Worm (Caenorhabditis elegans) whole organism, early embryonic: Measurements from ENCODE around the gene C16D9.4.

ENCODE experiments used
- B0310.2 ChIP-seq: sonication (generic microtip); optimal IDR thresholded peaks from 2 replicates; lab custom pipeline; 2016; ENCODE audit warnings: mild to moderate bottlenecking, missing genetic modification characterization, missing compliant biosample characterization
- F13C5.2 ChIP-seq: sonication (generic microtip); optimal IDR thresholded peaks from 2 replicates; lab custom pipeline; 2017; ENCODE audit warnings: mild to moderate bottlenecking, missing genetic modification characterization, inconsistent platforms, missing compliant biosample characterization
- aly-1 ChIP-seq: sonication (generic microtip); optimal IDR thresholded peaks from 2 replicates; lab custom pipeline; 2016; ENCODE audit warnings: missing genetic modification characterization, missing compliant biosample characterization
- ama-1 ChIP-seq: fragments of 150-350 bp; optimal IDR thresholded peaks from 2 replicates; lab custom pipeline; 2014
- ceh-13 ChIP-seq: fragments of 200-800 bp; sonication (Bioruptor generic); optimal IDR thresholded peaks from 2 replicates; lab custom pipeline; 2018; ENCODE audit warnings: mild to moderate bottlenecking, missing genetic modification characterization, missing compliant biosample characterization
- ceh-36 ChIP-seq: sonication (generic microtip); optimal IDR thresholded peaks from 2 replicates; lab custom pipeline; 2016; ENCODE audit warnings: missing genetic modification characterization, inconsistent platforms, missing compliant biosample characterization
- ets-7 ChIP-seq: sonication (generic microtip); optimal IDR thresholded peaks from 2 replicates; lab custom pipeline; 2016; ENCODE audit warnings: missing genotype, missing genetic modification characterization, missing compliant biosample characterization
- flt-1 ChIP-seq: fragments of 200-800 bp; sonication (Bioruptor generic); IDR thresholded peaks from 2 replicates; pipeline ENCODE4 v1.3.6; 2022; ENCODE audit warnings: missing genetic modification characterization, missing compliant biosample characterization
- hmg-4 ChIP-seq: fragments of 200-800 bp; sonication (Bioruptor generic); optimal IDR thresholded peaks from 2 replicates; lab custom pipeline; 2018; ENCODE audit warnings: mild to moderate bottlenecking, missing genetic modification characterization, missing compliant biosample characterization
- hnd-1 ChIP-seq: sonication (generic microtip); optimal IDR thresholded peaks from 2 replicates; lab custom pipeline; 2016; ENCODE audit warnings: missing genetic modification characterization, missing compliant biosample characterization
- pes-1 ChIP-seq: fragments of 200-800 bp; sonication (Bioruptor generic); IDR thresholded peaks from 2 replicates; pipeline ENCODE4 v1.3.6; 2022; ENCODE audit warnings: missing genetic modification reagents, missing genetic modification characterization, missing compliant biosample characterization
- scrt-1 ChIP-seq: fragments of 200-800 bp; sonication (Bioruptor generic); IDR thresholded peaks from 2 replicates; pipeline ENCODE4 v1.3.6; 2022; ENCODE audit warnings: missing genetic modification characterization, missing compliant biosample characterization
- sea-1 ChIP-seq: fragments of 200-800 bp; sonication (Bioruptor generic); conservative IDR thresholded peaks from 2 replicates; pipeline ENCODE4 v1.3.6; 2022; ENCODE audit warnings: missing genetic modification characterization, missing compliant biosample characterization
- tbx-11 ChIP-seq: fragments of 200-800 bp; sonication (Bioruptor generic); IDR thresholded peaks from 2 replicates; pipeline ENCODE4 v1.3.6; 2022; ENCODE audit warnings: missing genetic modification characterization, missing compliant biosample characterization
- tbx-37 ChIP-seq: fragments of 200-800 bp; sonication (Bioruptor generic); conservative IDR thresholded peaks from 2 replicates; pipeline ENCODE4 v1.3.6; 2022; ENCODE audit warnings: missing genetic modification reagents, missing genetic modification characterization, missing compliant biosample characterization
- tra-4 ChIP-seq: sonication (generic microtip); optimal IDR thresholded peaks from 2 replicates; lab custom pipeline; 2017; ENCODE audit warnings: missing genetic modification characterization, missing compliant biosample characterization

Gene C16D9.4

ce11 chrV:8242798-8243197, at the start of gene C16D9.4:
TSS of gene C16D9.4 (minus strand) at chrV:8242898.
- TF ChIP-seq pes-1 = no peak
- TF ChIP-seq hnd-1 = no peak
- no peak for TF ChIP-seq hmg-4 (GFP tag; lab: Kevin White, UChicago)
- TF ChIP-seq tbx-37 (GFP tag; lab: Robert Waterston, UW) = no peak
- no peak for TF ChIP-seq sea-1 (GFP tag; lab: Robert Waterston, UW)

- no peak for TF ChIP-seq ets-7
- TF ChIP-seq tra-4 (tag; lab: Kevin White, UChicago) = no peak
Observed at ce11 chrV:8291764-8292163, 49.1 kb upstream of the C16D9.4 start, which contains the start of gene srg-33. TSS of gene srg-33 (plus strand) at chrV:8292064.

ce11 chrV:8288125-8288806, 45.6 kb upstream of the C16D9.4 start:
- TF ChIP-seq aly-1 (tag; lab: Kevin White, UChicago) = no peak
- no peak for TF ChIP-seq scrt-1 (GFP tag; lab: Robert Waterston, UW)
- TF ChIP-seq flt-1 (GFP tag; lab: Robert Waterston, UW) = no peak
- no peak for TF ChIP-seq ama-1 (lab: Kevin White, UChicago)
- no peak for TF ChIP-seq hnd-1
- TF ChIP-seq tbx-11 (GFP tag; lab: Robert Waterston, UW) = no peak
- TF ChIP-seq hmg-4 (GFP tag; lab: Kevin White, UChicago) = no peak
- no peak for TF ChIP-seq tbx-37 (GFP tag; lab: Robert Waterston, UW)
- TF ChIP-seq ceh-36 (tag; lab: Kevin White, UChicago) = no peak
- no peak for TF ChIP-seq B0310.2
- TF ChIP-seq pes-1 = no peak
- TF ChIP-seq ceh-13 (GFP tag; lab: Kevin White, UChicago) = no peak

ce11 chrV:8285455-8285854, 42.8 kb upstream of the C16D9.4 start:
- TF ChIP-seq ets-7 = no peak

- TF ChIP-seq sea-1 (GFP tag; lab: Robert Waterston, UW) (no peak), ets-7 (no peak), ama-1 (lab: Kevin White, UChicago) (no peak), hmg-4 (GFP tag; lab: Kevin White, UChicago) (no peak), pes-1 (no peak), B0310.2 (no peak), tra-4 (tag; lab: Kevin White, UChicago) (no peak), flt-1 (GFP tag; lab: Robert Waterston, UW) (no peak), F13C5.2 (tag; lab: Kevin White, UChicago) (no peak), tbx-11 (GFP tag; lab: Robert Waterston, UW) (no peak), aly-1 (tag; lab: Kevin White, UChicago) (no peak), hnd-1 (no peak), scrt-1 (GFP tag; lab: Robert Waterston, UW) (no peak), ceh-36 (tag; lab: Kevin White, UChicago) (no peak), ceh-13 (GFP tag; lab: Kevin White, UChicago) (no peak), tbx-37 (GFP tag; lab: Robert Waterston, UW) (no peak)
Observed at ce11 chrV:8284800-8285199, 42.1 kb upstream of the C16D9.4 start, which contains the start of gene slc-17.5. TSS of gene slc-17.5 (minus strand) at chrV:8284900.

ce11 chrV:8282933-8283332, 40.2 kb upstream of the C16D9.4 start:
- no peak for TF ChIP-seq F13C5.2 (tag; lab: Kevin White, UChicago)

- TF ChIP-seq scrt-1 (GFP tag; lab: Robert Waterston, UW) (no peak), ceh-36 (tag; lab: Kevin White, UChicago) (no peak), ceh-13 (GFP tag; lab: Kevin White, UChicago) (no peak), ama-1 (lab: Kevin White, UChicago) (no peak), tbx-37 (GFP tag; lab: Robert Waterston, UW) (no peak), tbx-11 (GFP tag; lab: Robert Waterston, UW) (no peak), flt-1 (GFP tag; lab: Robert Waterston, UW) (no peak)
Observed at ce11 chrV:8281646-8282045, 38.9 kb upstream of the C16D9.4 start.

- TF ChIP-seq pes-1 (no peak), aly-1 (tag; lab: Kevin White, UChicago) (no peak), sea-1 (GFP tag; lab: Robert Waterston, UW) (no peak), flt-1 (GFP tag; lab: Robert Waterston, UW) (no peak), tbx-11 (GFP tag; lab: Robert Waterston, UW) (no peak), ceh-13 (GFP tag; lab: Kevin White, UChicago) (no peak), ama-1 (lab: Kevin White, UChicago) (no peak), ets-7 (no peak)
Observed at ce11 chrV:8280770-8281169, 38.1 kb upstream of the C16D9.4 start, which contains the start of gene str-135. TSS of gene str-135 (minus strand) at chrV:8280870.

- TF ChIP-seq sea-1 (GFP tag; lab: Robert Waterston, UW) (no peak), ceh-36 (tag; lab: Kevin White, UChicago) (no peak)
Observed at ce11 chrV:8278830-8279229, 36.1 kb upstream of the C16D9.4 start, which contains the start of gene str-136. TSS of gene str-136 (minus strand) at chrV:8278930.
